Fruit fly (Drosophila melanogaster) whole organism, adult: ENCODE results near the gene Doc3.

ENCODE experiments used
- CG14711 ChIP-seq: fragments of 200-800 bp; sonication (Bioruptor generic); optimal IDR thresholded peaks from 2 replicates; lab custom pipeline; 2018; ENCODE audit warnings: missing biosample characterization, mild to moderate bottlenecking, missing genetic modification characterization, moderate library complexity
- CG1620 ChIP-seq: fragments of 200-800 bp; sonication (Bioruptor generic); optimal IDR thresholded peaks from 2 replicates; lab custom pipeline; 2016; ENCODE audit warnings: missing biosample characterization, missing genetic modification characterization
- CG5204 ChIP-seq: fragments of 200-800 bp; sonication (Bioruptor generic); optimal IDR thresholded peaks from 2 replicates; lab custom pipeline; 2016; ENCODE audit warnings: missing biosample characterization, missing genetic modification characterization
- CG7101 ChIP-seq: fragments of 200-800 bp; sonication (Bioruptor generic); optimal IDR thresholded peaks from 2 replicates; lab custom pipeline; 2018; ENCODE audit warnings: missing biosample characterization, mild to moderate bottlenecking, missing genetic modification characterization, moderate library complexity
- Mnt ChIP-seq: fragments of 200-800 bp; sonication (Bioruptor generic); optimal IDR thresholded peaks from 2 replicates; lab custom pipeline; 2016; ENCODE audit warnings: missing biosample characterization, mild to moderate bottlenecking, missing genetic modification characterization
- bab1 ChIP-seq: fragments of 200-800 bp; sonication (Bioruptor generic); optimal IDR thresholded peaks from 3 replicates; lab custom pipeline; 2019; ENCODE audit warnings: missing biosample characterization, mild to moderate bottlenecking, missing genetic modification characterization, moderate library complexity
- cnc ChIP-seq, 2 experiments: fragments of >200 bp; optimal IDR thresholded peaks; 2 replicates each; lab custom pipeline; 2017
- ovo ChIP-seq: fragments of 200-800 bp; sonication (Bioruptor generic); optimal IDR thresholded peaks from 2 replicates; lab custom pipeline; 2016; ENCODE audit warnings: missing biosample characterization, missing genetic modification characterization
- toe ChIP-seq: fragments of 200-800 bp; sonication (Bioruptor generic); optimal IDR thresholded peaks from 2 replicates; lab custom pipeline; 2016; ENCODE audit warnings: missing biosample characterization, missing genetic modification characterization

DNA sequence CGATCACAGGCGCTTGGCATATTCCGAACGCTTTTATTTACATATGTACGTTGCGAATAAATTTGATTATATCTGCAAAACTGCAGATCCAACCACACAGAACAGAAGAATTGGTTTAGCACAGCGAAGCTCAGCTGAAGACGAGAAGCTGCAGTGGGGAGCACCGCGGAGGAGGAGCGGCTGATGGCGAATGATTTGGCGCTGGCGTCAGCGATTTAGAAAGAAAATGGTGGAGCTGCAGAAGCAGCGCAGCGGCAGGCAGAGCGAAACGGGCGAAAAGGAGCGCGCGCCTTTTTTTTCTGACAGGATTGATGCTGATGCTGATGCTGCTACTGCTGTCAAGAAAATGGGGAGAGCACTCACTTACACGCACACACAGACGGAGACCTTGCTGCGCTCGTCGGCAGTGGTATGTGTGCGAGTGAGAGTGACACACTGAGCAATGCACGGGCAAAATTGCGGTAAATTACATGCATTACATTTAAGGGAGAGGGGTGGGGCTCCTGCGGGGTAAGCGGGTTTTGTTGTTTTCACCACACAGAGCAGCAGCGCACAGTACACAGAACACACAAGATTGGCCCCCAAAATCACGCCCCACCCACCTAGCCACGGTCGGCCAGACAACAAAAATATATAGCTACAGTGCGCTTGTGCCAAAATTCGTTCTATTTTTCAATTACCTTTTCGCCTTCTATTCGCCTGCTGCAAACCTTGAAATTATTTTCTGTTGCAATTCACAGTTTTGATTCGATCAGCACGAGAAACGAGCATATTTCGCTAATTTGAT is 7.9 kb upstream of the Doc3 start:
- TF ChIP-seq cnc (optimal IDR thresholded peaks at IDR 0.05; lab: Kevin White, UChicago) (no peak), toe (GFP tag; lab: Kevin White, UChicago) (no peak), Mnt (no peak), CG1620 (no peak), ovo (GFP tag; lab: Kevin White, UChicago) (peak; percentile 85), CG7101 (tag; lab: Kevin White, UChicago) (no peak), CG5204 (no peak), bab1 (no peak), CG14711 (tag; lab: Kevin White, UChicago) (no peak)
